Worm (Caenorhabditis elegans): Measurements from ENCODE around the gene ceh-7.

DNA sequence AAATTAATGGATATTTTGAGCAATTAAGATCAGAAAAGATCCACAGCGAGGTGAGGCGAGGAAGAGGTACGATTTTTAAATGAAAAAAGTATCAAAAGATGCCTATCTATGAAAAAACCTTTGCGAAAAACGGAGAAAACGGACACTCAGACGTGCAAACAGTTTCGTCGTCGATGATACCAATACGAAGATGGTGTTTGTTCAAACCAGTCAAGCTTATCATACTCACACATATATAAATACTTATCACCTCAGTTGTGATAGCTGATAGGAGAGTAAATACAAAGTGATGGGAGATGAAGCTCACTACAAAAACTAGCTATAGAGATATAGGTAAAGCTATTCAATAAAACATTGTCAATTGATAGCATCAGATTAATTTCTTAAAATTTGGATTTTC is 23.8 kb downstream of the ceh-7 start:
- TF ChIP-seq him-1 (tag; optimal IDR thresholded peaks at IDR 0.05): no peak
- TF ChIP-seq dao-5 (tag; optimal IDR thresholded peaks at IDR 0.05): no peak

All from whole organism, L4/young adult.